Worm (Caenorhabditis elegans) whole organism, early embryonic: ENCODE results near the gene mask-1.

Source experiments
- B0310.2 ChIP-seq: sonication (generic microtip); optimal IDR thresholded peaks from 2 replicates; lab custom pipeline; 2016; ENCODE audit warnings: mild to moderate bottlenecking, missing genetic modification characterization, missing compliant biosample characterization
- F13C5.2 ChIP-seq: sonication (generic microtip); optimal IDR thresholded peaks from 2 replicates; lab custom pipeline; 2017; ENCODE audit warnings: mild to moderate bottlenecking, missing genetic modification characterization, inconsistent platforms, missing compliant biosample characterization
- aly-1 ChIP-seq: sonication (generic microtip); optimal IDR thresholded peaks from 2 replicates; lab custom pipeline; 2016; ENCODE audit warnings: missing genetic modification characterization, missing compliant biosample characterization
- ama-1 ChIP-seq: fragments of 150-350 bp; optimal IDR thresholded peaks from 2 replicates; lab custom pipeline; 2014
- ceh-13 ChIP-seq: fragments of 200-800 bp; sonication (Bioruptor generic); optimal IDR thresholded peaks from 2 replicates; lab custom pipeline; 2018; ENCODE audit warnings: mild to moderate bottlenecking, missing genetic modification characterization, missing compliant biosample characterization
- ceh-36 ChIP-seq: sonication (generic microtip); optimal IDR thresholded peaks from 2 replicates; lab custom pipeline; 2016; ENCODE audit warnings: missing genetic modification characterization, inconsistent platforms, missing compliant biosample characterization
- ets-7 ChIP-seq: sonication (generic microtip); optimal IDR thresholded peaks from 2 replicates; lab custom pipeline; 2016; ENCODE audit warnings: missing genotype, missing genetic modification characterization, missing compliant biosample characterization
- flt-1 ChIP-seq: fragments of 200-800 bp; sonication (Bioruptor generic); IDR thresholded peaks from 2 replicates; pipeline ENCODE4 v1.3.6; 2022; ENCODE audit warnings: missing genetic modification characterization, missing compliant biosample characterization
- hmbx-1 ChIP-seq: sonication (generic microtip); optimal IDR thresholded peaks from 2 replicates; lab custom pipeline; 2016; ENCODE audit warnings: mild to moderate bottlenecking, missing genetic modification characterization, missing compliant biosample characterization
- hmg-4 ChIP-seq: fragments of 200-800 bp; sonication (Bioruptor generic); optimal IDR thresholded peaks from 2 replicates; lab custom pipeline; 2018; ENCODE audit warnings: mild to moderate bottlenecking, missing genetic modification characterization, missing compliant biosample characterization
- hnd-1 ChIP-seq: sonication (generic microtip); optimal IDR thresholded peaks from 2 replicates; lab custom pipeline; 2016; ENCODE audit warnings: missing genetic modification characterization, missing compliant biosample characterization
- pes-1 ChIP-seq: fragments of 200-800 bp; sonication (Bioruptor generic); IDR thresholded peaks from 2 replicates; pipeline ENCODE4 v1.3.6; 2022; ENCODE audit warnings: missing genetic modification reagents, missing genetic modification characterization, missing compliant biosample characterization
- scrt-1 ChIP-seq: fragments of 200-800 bp; sonication (Bioruptor generic); IDR thresholded peaks from 2 replicates; pipeline ENCODE4 v1.3.6; 2022; ENCODE audit warnings: missing genetic modification characterization, missing compliant biosample characterization
- sea-1 ChIP-seq: fragments of 200-800 bp; sonication (Bioruptor generic); conservative IDR thresholded peaks from 2 replicates; pipeline ENCODE4 v1.3.6; 2022; ENCODE audit warnings: missing genetic modification characterization, missing compliant biosample characterization
- tbx-11 ChIP-seq: fragments of 200-800 bp; sonication (Bioruptor generic); IDR thresholded peaks from 2 replicates; pipeline ENCODE4 v1.3.6; 2022; ENCODE audit warnings: missing genetic modification characterization, missing compliant biosample characterization
- tbx-37 ChIP-seq: fragments of 200-800 bp; sonication (Bioruptor generic); conservative IDR thresholded peaks from 2 replicates; pipeline ENCODE4 v1.3.6; 2022; ENCODE audit warnings: missing genetic modification reagents, missing genetic modification characterization, missing compliant biosample characterization
- tra-4 ChIP-seq: sonication (generic microtip); optimal IDR thresholded peaks from 2 replicates; lab custom pipeline; 2017; ENCODE audit warnings: missing genetic modification characterization, missing compliant biosample characterization

mask-1 gene

DNA sequence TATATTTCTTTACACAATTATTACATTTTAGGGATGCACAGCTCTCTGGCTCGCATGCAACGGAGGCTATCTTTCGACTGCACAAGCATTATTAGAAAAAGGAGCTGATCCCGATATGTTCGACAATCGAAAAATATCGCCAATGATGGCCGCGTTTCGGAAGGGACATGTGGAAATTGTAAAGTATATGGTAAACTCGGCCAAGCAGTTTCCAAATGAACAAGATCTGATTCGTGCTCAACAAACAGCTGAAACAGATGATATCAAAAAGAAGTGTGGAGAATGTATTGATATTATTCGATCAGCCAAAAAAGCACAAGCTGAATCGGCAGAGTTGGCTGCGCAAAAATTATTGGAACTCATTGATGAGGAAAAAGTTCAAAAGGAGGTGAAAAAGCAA, 8.2 kb downstream of the mask-1 start:
- TF ChIP-seq B0310.2, result no peak
- TF ChIP-seq aly-1 (tag; lab: Kevin White, UChicago), result no peak
- no peak for TF ChIP-seq tra-4
- no peak for TF ChIP-seq ceh-13 (GFP tag; lab: Kevin White, UChicago)
- no peak for TF ChIP-seq tbx-11 (GFP tag; lab: Robert Waterston, UW)
- no peak for TF ChIP-seq F13C5.2 (tag; lab: Kevin White, UChicago)
- TF ChIP-seq ama-1, result no peak
- TF ChIP-seq pes-1 (GFP tag; lab: Robert Waterston, UW), result no peak
- TF ChIP-seq hmbx-1 (tag; lab: Kevin White, UChicago), result no peak
- TF ChIP-seq tbx-37, result no peak
- no peak for TF ChIP-seq ets-7 (tag; lab: Kevin White, UChicago)
- no peak for TF ChIP-seq hnd-1 (tag; lab: Kevin White, UChicago)
- TF ChIP-seq hmg-4 (GFP tag; lab: Kevin White, UChicago), result no peak

DNA sequence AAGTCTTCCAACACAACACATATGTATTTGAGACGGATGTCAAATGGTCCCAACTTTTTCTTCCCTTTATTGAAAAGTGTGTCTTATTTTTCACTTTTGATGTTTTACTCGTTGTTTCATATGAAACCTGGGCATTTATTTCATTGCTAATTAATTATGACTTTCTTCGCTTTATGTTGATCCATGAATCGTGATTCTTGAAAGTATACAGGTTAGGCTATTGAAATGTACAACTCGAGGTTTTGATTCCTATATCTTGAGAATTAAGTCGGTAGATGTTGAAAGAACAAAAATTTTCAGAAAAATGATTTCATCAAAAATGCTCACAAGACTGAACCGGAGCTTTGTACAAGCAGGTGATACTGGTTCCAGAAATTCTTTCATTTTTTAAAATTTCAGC, 12.4 kb downstream of the mask-1 start, which contains the start of gene nfu-1:
TSS of gene nfu-1 (plus strand) at position 301 of the 400 bp plus-strand sequence.
- TF ChIP-seq hnd-1 (tag; lab: Kevin White, UChicago) (no peak), ets-7 (tag; lab: Kevin White, UChicago) (no peak), ama-1 (no peak), F13C5.2 (tag; lab: Kevin White, UChicago) (no peak), tbx-11 (GFP tag; lab: Robert Waterston, UW) (no peak), scrt-1 (GFP tag; lab: Robert Waterston, UW) (no peak), flt-1 (GFP tag; lab: Robert Waterston, UW) (no peak), tra-4 (no peak), hmg-4 (GFP tag; lab: Kevin White, UChicago) (no peak), B0310.2 (no peak), tbx-37 (no peak), pes-1 (GFP tag; lab: Robert Waterston, UW) (no peak), ceh-36 (tag; lab: Kevin White, UChicago) (no peak), aly-1 (tag; lab: Kevin White, UChicago) (no peak), ceh-13 (GFP tag; lab: Kevin White, UChicago) (no peak)

DNA sequence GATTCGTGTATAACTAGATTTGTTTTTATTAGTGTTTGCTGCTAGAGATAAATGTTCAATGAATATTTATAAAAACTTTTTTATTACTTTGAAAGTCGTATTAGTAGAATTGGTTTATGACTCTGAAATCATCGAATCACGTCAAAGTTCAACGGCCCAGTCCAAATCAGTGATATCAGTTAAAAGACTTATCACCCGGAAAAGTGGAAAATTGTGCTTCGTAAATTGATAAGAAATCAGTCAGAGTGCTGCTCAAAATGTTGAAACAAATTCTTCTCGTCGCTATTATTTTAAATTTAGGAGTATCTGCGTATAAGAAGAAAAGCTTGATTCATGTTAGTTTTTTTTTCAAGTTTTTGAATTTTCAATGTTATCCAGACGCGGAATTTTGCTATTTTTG, 13.6 kb downstream of the mask-1 start, which contains the start of gene R10H10.3:
TSS of gene R10H10.3 (plus strand) at position 243 of the 400 bp plus-strand sequence.
- TF ChIP-seq pes-1 (GFP tag; lab: Robert Waterston, UW) (no peak), sea-1 (no peak), aly-1 (tag; lab: Kevin White, UChicago) (no peak), hmg-4 (GFP tag; lab: Kevin White, UChicago) (no peak), tra-4 (no peak), B0310.2 (no peak), scrt-1 (GFP tag; lab: Robert Waterston, UW) (no peak), tbx-37 (no peak), ets-7 (tag; lab: Kevin White, UChicago) (no peak), ceh-13 (GFP tag; lab: Kevin White, UChicago) (no peak), F13C5.2 (tag; lab: Kevin White, UChicago) (no peak), flt-1 (GFP tag; lab: Robert Waterston, UW) (no peak), hmbx-1 (tag; lab: Kevin White, UChicago) (no peak), ama-1 (no peak), tbx-11 (GFP tag; lab: Robert Waterston, UW) (no peak), hnd-1 (tag; lab: Kevin White, UChicago) (no peak), ceh-36 (tag; lab: Kevin White, UChicago) (no peak)

DNA sequence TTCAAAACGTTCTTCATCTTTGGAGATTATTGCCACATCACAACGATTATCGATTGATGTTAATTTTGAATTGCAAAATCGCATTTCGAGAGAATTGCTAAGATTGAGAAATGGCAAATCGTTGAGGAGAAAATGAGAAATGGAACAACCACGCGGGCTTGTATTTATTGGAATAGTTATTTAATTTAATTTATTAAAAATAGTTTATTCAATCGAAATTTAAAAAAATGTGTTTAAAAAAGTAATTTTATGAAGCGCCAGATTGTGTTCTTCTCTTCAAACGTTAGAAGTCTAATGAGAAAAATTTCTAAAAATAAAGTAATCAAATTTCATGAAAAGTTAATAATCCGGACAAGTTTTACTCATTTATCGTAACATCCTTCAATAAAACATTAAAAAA, 17.1 kb downstream of the mask-1 start, which contains the start of gene spe-26:
TSS of gene spe-26 (minus strand) at position 101 of the 400 bp plus-strand sequence.
- TF ChIP-seq flt-1 (GFP tag; lab: Robert Waterston, UW) (no peak), F13C5.2 (tag; lab: Kevin White, UChicago) (no peak), tbx-11 (GFP tag; lab: Robert Waterston, UW) (no peak), ceh-36 (tag; lab: Kevin White, UChicago) (no peak), sea-1 (no peak), ets-7 (tag; lab: Kevin White, UChicago) (no peak), hnd-1 (tag; lab: Kevin White, UChicago) (no peak), scrt-1 (GFP tag; lab: Robert Waterston, UW) (no peak)

DNA sequence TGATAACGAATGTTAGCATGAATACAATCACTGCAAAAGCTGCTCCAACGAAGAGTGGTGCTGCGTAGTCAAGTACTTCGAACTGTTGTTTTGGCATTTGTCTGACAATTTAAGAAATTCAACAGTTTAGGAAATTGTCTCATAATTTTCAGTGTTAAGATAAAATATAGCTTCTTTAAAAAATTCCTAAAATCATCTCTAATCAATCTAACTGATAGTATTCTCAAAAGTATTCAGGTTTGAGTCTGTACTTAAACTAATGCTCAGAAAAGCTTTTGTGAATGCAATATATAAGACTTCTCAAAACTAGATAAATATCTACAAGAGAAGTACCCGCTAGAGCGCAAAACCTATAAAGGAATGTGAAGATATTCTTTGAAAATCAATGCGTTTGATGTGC, 20.2 kb downstream of the mask-1 start, which contains the start of gene R10H10.4:
TSS of gene R10H10.4 (minus strand) at position 101 of the 400 bp plus-strand sequence.
- TF ChIP-seq hmg-4 (GFP tag; lab: Kevin White, UChicago) (no peak), ceh-36 (tag; lab: Kevin White, UChicago) (no peak), hmbx-1 (tag; lab: Kevin White, UChicago) (no peak), aly-1 (tag; lab: Kevin White, UChicago) (no peak), tbx-11 (GFP tag; lab: Robert Waterston, UW) (no peak), ceh-13 (GFP tag; lab: Kevin White, UChicago) (no peak), ama-1 (no peak), pes-1 (GFP tag; lab: Robert Waterston, UW) (no peak), sea-1 (no peak), flt-1 (GFP tag; lab: Robert Waterston, UW) (no peak), ets-7 (tag; lab: Kevin White, UChicago) (no peak)

DNA sequence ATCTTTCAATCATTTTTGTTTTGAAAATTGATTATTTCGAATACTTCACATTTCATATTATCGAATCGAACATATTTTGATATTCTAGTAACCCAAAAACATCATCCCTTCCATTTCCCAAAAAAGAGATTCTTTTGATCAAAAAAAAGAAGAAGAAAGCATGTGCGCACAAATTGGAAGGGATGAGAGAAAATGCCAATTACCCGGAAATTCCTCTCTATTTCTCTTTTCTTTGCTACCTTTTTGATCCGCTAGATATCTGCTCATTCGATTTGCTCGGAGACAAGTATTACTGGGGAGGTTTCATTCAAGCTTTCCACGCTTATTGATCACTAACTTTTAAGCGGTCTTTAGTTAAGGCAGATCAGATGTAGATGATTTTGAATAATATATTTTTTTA, 22.1 kb downstream of the mask-1 start:
- TF ChIP-seq B0310.2 (no peak), tbx-11 (GFP tag; lab: Robert Waterston, UW) (no peak), ceh-13 (GFP tag; lab: Kevin White, UChicago) (no peak), ets-7 (tag; lab: Kevin White, UChicago) (no peak), aly-1 (tag; lab: Kevin White, UChicago) (no peak), flt-1 (GFP tag; lab: Robert Waterston, UW) (no peak), hmg-4 (GFP tag; lab: Kevin White, UChicago) (no peak), tbx-37 (no peak), hnd-1 (tag; lab: Kevin White, UChicago) (no peak), F13C5.2 (tag; lab: Kevin White, UChicago) (no peak), hmbx-1 (tag; lab: Kevin White, UChicago) (no peak), ama-1 (no peak), ceh-36 (tag; lab: Kevin White, UChicago) (no peak), sea-1 (no peak)

DNA sequence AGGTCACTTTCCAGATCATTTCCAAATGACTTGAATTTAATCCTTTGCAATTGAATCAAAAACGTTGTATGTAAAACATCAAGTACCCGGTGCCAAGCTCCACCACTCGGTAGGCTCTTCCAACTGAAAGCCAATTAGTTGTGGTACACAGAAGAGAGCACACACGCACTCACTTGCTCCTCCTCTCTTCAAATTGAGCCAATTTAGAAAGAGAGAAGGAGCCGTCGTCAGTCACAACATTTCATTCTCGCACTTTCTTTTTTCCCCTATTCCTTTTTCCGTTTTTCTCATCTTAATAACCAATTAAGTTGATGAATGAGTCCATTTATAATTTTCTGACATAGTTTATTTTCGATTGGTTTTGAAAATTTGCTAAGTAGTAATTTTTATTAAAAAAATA, 23.5 kb downstream of the mask-1 start:
- TF ChIP-seq scrt-1 (GFP tag; lab: Robert Waterston, UW), result no peak
- TF ChIP-seq tbx-37, result no peak
